Fruit fly (Drosophila melanogaster) whole organism, prepupa: ENCODE results near the gene SrpRalpha.

Source experiments
- CG10631 ChIP-seq: fragments of 200-800 bp; sonication (Bioruptor generic); optimal IDR thresholded peaks from 2 replicates; lab custom pipeline; 2016; ENCODE audit warnings: missing biosample characterization, missing genetic modification characterization
- CG11294 ChIP-seq: fragments of 200-800 bp; sonication (Bioruptor generic); IDR thresholded peaks from 2 replicates; pipeline ENCODE4 v1.3.6; 2022; ENCODE audit warnings: missing biosample characterization, missing genetic modification characterization
- CG11902 ChIP-seq: fragments of 200-800 bp; sonication (Bioruptor generic); optimal IDR thresholded peaks from 3 replicates; lab custom pipeline; 2016; ENCODE audit warnings: missing biosample characterization, missing genetic modification characterization
- CG15336 ChIP-seq: fragments of 200-800 bp; sonication (Bioruptor generic); IDR thresholded peaks from 2 replicates; pipeline ENCODE4 v1.3.6; 2022; ENCODE audit warnings: missing biosample characterization, missing genetic modification characterization
- CG1621 ChIP-seq: fragments of 200-800 bp; sonication (Bioruptor generic); optimal IDR thresholded peaks from 3 replicates; lab custom pipeline; 2018; ENCODE audit warnings: missing biosample characterization, mild to moderate bottlenecking, missing genetic modification characterization
- CG3032 ChIP-seq: fragments of 200-800 bp; optimal IDR thresholded peaks from 2 replicates; lab custom pipeline; 2019; ENCODE audit warnings: missing biosample characterization, mild to moderate bottlenecking, missing genetic modification characterization, moderate library complexity
- CG31627 ChIP-seq: fragments of 200-800 bp; sonication (Bioruptor generic); optimal IDR thresholded peaks from 3 replicates; lab custom pipeline; 2016; ENCODE audit warnings: missing biosample characterization, missing genetic modification characterization
- CG32006 ChIP-seq: fragments of 200-800 bp; sonication (Bioruptor generic); optimal IDR thresholded peaks from 3 replicates; lab custom pipeline; 2017; ENCODE audit warnings: missing biosample characterization, mild to moderate bottlenecking, missing genetic modification characterization
- CG34406 ChIP-seq: fragments of 200-800 bp; sonication (Bioruptor generic); optimal IDR thresholded peaks from 3 replicates; lab custom pipeline; 2016; ENCODE audit warnings: missing biosample characterization, missing genetic modification characterization
- CG3919 ChIP-seq: fragments of 200-800 bp; sonication (Bioruptor generic); optimal IDR thresholded peaks from 3 replicates; lab custom pipeline; 2016; ENCODE audit warnings: missing biosample characterization, missing genetic modification characterization
- CG4318 ChIP-seq: fragments of 200-800 bp; sonication (Bioruptor generic); optimal IDR thresholded peaks from 3 replicates; lab custom pipeline; 2017; ENCODE audit warnings: missing biosample characterization, mild to moderate bottlenecking, missing genetic modification characterization
- CG6163 ChIP-seq: fragments of 200-800 bp; sonication (Bioruptor generic); IDR thresholded peaks from 3 replicates; pipeline ENCODE4 v1.3.6; 2022; ENCODE audit warnings: missing biosample characterization, missing genetic modification characterization
- CG6808 ChIP-seq: fragments of 200-800 bp; sonication (Bioruptor generic); optimal IDR thresholded peaks from 3 replicates; lab custom pipeline; 2017; ENCODE audit warnings: missing biosample characterization, missing genetic modification characterization, mild to moderate bottlenecking, moderate library complexity, missing genetic modification reagents
- CG6854 ChIP-seq: fragments of 200-800 bp; sonication (Bioruptor generic); optimal IDR thresholded peaks from 2 replicates; lab custom pipeline; 2017; ENCODE audit warnings: missing biosample characterization, mild to moderate bottlenecking, missing genetic modification characterization
- CG7368 ChIP-seq: fragments of 200-800 bp; sonication (Bioruptor generic); optimal IDR thresholded peaks from 3 replicates; lab custom pipeline; 2016; ENCODE audit warnings: missing biosample characterization, missing genetic modification characterization
- CG8119 ChIP-seq: fragments of 200-800 bp; sonication (Bioruptor generic); IDR thresholded peaks from 3 replicates; pipeline ENCODE4 v1.3.6; 2022; ENCODE audit warnings: missing biosample characterization, missing genetic modification characterization
- Eip78C ChIP-seq: fragments of 200-800 bp; sonication (Bioruptor generic); peaks from one replicate; lab custom pipeline; 2016; ENCODE audit warnings: missing biosample characterization, missing genetic modification characterization
- Eip93F ChIP-seq: fragments of 200-800 bp; sonication (Bioruptor generic); optimal IDR thresholded peaks from 2 replicates; lab custom pipeline; 2016; ENCODE audit warnings: missing biosample characterization, mild to moderate bottlenecking, missing genetic modification characterization
- Ets21C ChIP-seq: fragments of 200-800 bp; sonication (Bioruptor generic); optimal IDR thresholded peaks from 3 replicates; lab custom pipeline; 2016; ENCODE audit warnings: missing biosample characterization, missing genetic modification characterization
- Ets96B ChIP-seq: fragments of 200-800 bp; optimal IDR thresholded peaks from 2 replicates; lab custom pipeline; 2019; ENCODE audit warnings: missing biosample characterization, mild to moderate bottlenecking, missing genetic modification characterization, moderate library complexity
- Gug ChIP-seq: fragments of 200-800 bp; sonication (Bioruptor generic); IDR thresholded peaks from 2 replicates; pipeline ENCODE4 v1.3.6; 2022; ENCODE audit warnings: missing biosample characterization, missing genetic modification characterization
- Hr39 ChIP-seq: fragments of 200-800 bp; sonication (Bioruptor generic); optimal IDR thresholded peaks from 2 replicates; lab custom pipeline; 2016; ENCODE audit warnings: missing biosample characterization, missing genetic modification characterization
- Hr4 ChIP-seq: fragments of 200-800 bp; sonication (Bioruptor generic); optimal IDR thresholded peaks from 3 replicates; lab custom pipeline; 2016; ENCODE audit warnings: missing biosample characterization, missing genetic modification characterization
- Lpt ChIP-seq: fragments of 200-800 bp; sonication (Bioruptor generic); optimal IDR thresholded peaks from 3 replicates; lab custom pipeline; 2016; ENCODE audit warnings: missing biosample characterization, missing genetic modification characterization
- Met ChIP-seq: fragments of 200-800 bp; sonication (Bioruptor generic); optimal IDR thresholded peaks from 3 replicates; lab custom pipeline; 2016; ENCODE audit warnings: missing biosample characterization, missing genetic modification characterization
- OdsH ChIP-seq: fragments of 200-800 bp; sonication (Bioruptor generic); optimal IDR thresholded peaks from 3 replicates; lab custom pipeline; 2016; ENCODE audit warnings: missing biosample characterization, missing genetic modification characterization
- Smox ChIP-seq: fragments of 200-800 bp; sonication (Bioruptor generic); optimal IDR thresholded peaks from 3 replicates; lab custom pipeline; 2016; ENCODE audit warnings: missing biosample characterization, missing genetic modification characterization
- Sox14 ChIP-seq: fragments of 200-800 bp; sonication (Bioruptor generic); optimal IDR thresholded peaks from 3 replicates; lab custom pipeline; 2016; ENCODE audit warnings: missing biosample characterization, missing genetic modification characterization
- Sox15 ChIP-seq: fragments of 200-800 bp; sonication (Bioruptor generic); optimal IDR thresholded peaks from 3 replicates; lab custom pipeline; 2016; ENCODE audit warnings: missing biosample characterization, missing genetic modification characterization
- achi ChIP-seq: fragments of 200-800 bp; sonication (Bioruptor generic); optimal IDR thresholded peaks from 3 replicates; lab custom pipeline; 2016; ENCODE audit warnings: missing biosample characterization, missing genetic modification characterization
- acj6 ChIP-seq: fragments of 200-800 bp; sonication (Bioruptor generic); optimal IDR thresholded peaks from 3 replicates; lab custom pipeline; 2016; ENCODE audit warnings: missing biosample characterization, missing genetic modification characterization
- cyc ChIP-seq: fragments of 200-800 bp; sonication (Bioruptor generic); optimal IDR thresholded peaks from 3 replicates; lab custom pipeline; 2016; ENCODE audit warnings: missing biosample characterization, missing genetic modification characterization
- eg ChIP-seq: fragments of 200-800 bp; sonication (Bioruptor generic); IDR thresholded peaks from 3 replicates; pipeline ENCODE4 v1.3.6; 2022; ENCODE audit warnings: missing biosample characterization, missing genetic modification characterization
- esn ChIP-seq: fragments of 200-800 bp; sonication (Bioruptor generic); optimal IDR thresholded peaks from 2 replicates; lab custom pipeline; 2016; ENCODE audit warnings: missing biosample characterization, mild to moderate bottlenecking, missing genetic modification characterization, moderate library complexity
- fd59A ChIP-seq: fragments of 200-800 bp; sonication (Bioruptor generic); optimal IDR thresholded peaks from 2 replicates; lab custom pipeline; 2017; ENCODE audit warnings: missing biosample characterization, mild to moderate bottlenecking, missing genetic modification characterization, missing genetic modification reagents
- fkh ChIP-seq: fragments of 200-800 bp; sonication (Bioruptor generic); optimal IDR thresholded peaks from 3 replicates; lab custom pipeline; 2017; ENCODE audit warnings: missing biosample characterization, mild to moderate bottlenecking, missing genetic modification characterization, moderate library complexity
- lz ChIP-seq: fragments of 200-800 bp; sonication (Bioruptor generic); optimal IDR thresholded peaks from 3 replicates; lab custom pipeline; 2016; ENCODE audit warnings: missing biosample characterization, missing genetic modification characterization
- pdm3 ChIP-seq: fragments of 200-800 bp; sonication (Bioruptor generic); optimal IDR thresholded peaks from 3 replicates; lab custom pipeline; 2016; ENCODE audit warnings: missing biosample characterization, missing genetic modification characterization
- salr ChIP-seq, 2 experiments: fragments of 200-800 bp; sonication (Bioruptor generic); optimal IDR thresholded peaks; 3 replicates each; lab custom pipeline; 2016 to 2018; ENCODE audit warnings: missing biosample characterization in 2 of 2, missing genetic modification characterization in 2 of 2, mild to moderate bottlenecking in 1 of 2
- svp ChIP-seq: fragments of 200-800 bp; sonication (Bioruptor generic); peaks from one replicate; lab custom pipeline; 2016; ENCODE audit warnings: missing biosample characterization, missing genetic modification characterization
- topi ChIP-seq: fragments of 200-800 bp; sonication (Bioruptor generic); optimal IDR thresholded peaks from 3 replicates; lab custom pipeline; 2016; ENCODE audit warnings: missing biosample characterization, missing genetic modification characterization
- vri ChIP-seq: fragments of 200-800 bp; sonication (Bioruptor generic); optimal IDR thresholded peaks from 3 replicates; lab custom pipeline; 2016; ENCODE audit warnings: missing biosample characterization, mild to moderate bottlenecking, missing genetic modification characterization

The SrpRalpha gene

dm6 chrX:11123561-11123960 lies 5.3 kb downstream of the SrpRalpha start:
- TF ChIP-seq eg: 0 out of 3 replicates have a peak, but pooled peaks have one; percentile 11
- peak; percentile 83 for TF ChIP-seq CG1621
- peak; percentile 13 for TF ChIP-seq fd59A (GFP tag; lab: Kevin White, UChicago)
- no peak for TF ChIP-seq CG31627
- no peak for TF ChIP-seq Eip93F (GFP tag; lab: Kevin White, UChicago)
- peak in 1 of 2 experiments; percentile 39 for TF ChIP-seq salr (GFP tag; optimal IDR thresholded peaks at IDR 0.05; lab: Kevin White, UChicago)
- peak; percentile 42; the same call in 1 of the 3 replicates for TF ChIP-seq CG6163 (GFP tag; lab: Robert Waterston, UW)

DNA sequence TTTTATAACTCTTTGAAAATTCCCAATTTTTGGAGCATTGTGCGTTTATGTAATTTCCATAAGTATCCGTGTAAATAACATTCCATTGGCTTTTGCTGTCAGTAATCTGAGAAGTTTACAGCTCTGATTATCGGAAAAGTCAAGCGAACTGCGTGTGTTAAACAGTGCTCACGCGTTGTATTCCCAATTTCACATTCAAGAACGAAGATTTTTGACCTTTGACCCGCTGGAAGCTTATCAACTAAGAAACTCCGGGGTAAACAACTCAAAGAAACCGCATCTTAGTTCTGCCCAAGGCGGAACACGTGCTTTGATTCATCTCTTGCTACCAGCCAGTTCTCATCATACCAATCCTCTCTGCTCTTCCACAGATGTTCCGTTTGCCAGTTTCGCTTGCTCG lies 19.2 kb downstream of the SrpRalpha start:
- peak; percentile 83 for TF ChIP-seq svp
- no peak for TF ChIP-seq eg
- TF ChIP-seq Hr4 (GFP tag; lab: Kevin White, UChicago): no peak

dm6 chrX:11108845-11109450 lies 19.9 kb downstream of the SrpRalpha start:
- TF ChIP-seq CG6163 (GFP tag; lab: Robert Waterston, UW) (peak; percentile 23; the same call in 1 of the 3 replicates), CG11902 (no peak), vri (peak; percentile 87), CG3032 (peak; percentile 22), Gug (GFP tag; lab: Robert Waterston, UW) (0 out of 2 replicates have a peak, but pooled peaks have one; percentile 18), eg (peak; percentile 75), CG15336 (peak; percentile 54), CG8119 (peak; percentile 52; the same call in 2 of the 3 replicates), Lpt (GFP tag; lab: Kevin White, UChicago) (no peak), esn (GFP tag; lab: Kevin White, UChicago) (no peak)

dm6 chrX:11108148-11108844 lies 20.6 kb downstream of the SrpRalpha start, which contains the start of gene Hsp60A:
Hsp60A (plus strand) TSS chrX:11108482.
- peak; percentile 15 for TF ChIP-seq cyc
- TF ChIP-seq Met: peak; percentile 54
- TF ChIP-seq Sox14 (GFP tag; lab: Kevin White, UChicago): peak; percentile 26
- no peak for TF ChIP-seq fkh (GFP tag; lab: Kevin White, UChicago)
- TF ChIP-seq Lpt (GFP tag; lab: Kevin White, UChicago): no peak
- TF ChIP-seq CG6854 (GFP tag; lab: Kevin White, UChicago): peak; percentile 34
- peak; percentile 78 for TF ChIP-seq Eip78C (GFP tag; lab: Kevin White, UChicago)
- TF ChIP-seq CG34406 (GFP tag; lab: Kevin White, UChicago): peak; percentile 18
- TF ChIP-seq Hr39: peak; percentile 35
- TF ChIP-seq CG15336: no peak
- peak; percentile 14 for TF ChIP-seq Sox15 (GFP tag; lab: Kevin White, UChicago)
- 0 out of 2 replicates have a peak, but pooled peaks have one; percentile 15 for TF ChIP-seq Gug (GFP tag; lab: Robert Waterston, UW)
- TF ChIP-seq OdsH (GFP tag; lab: Kevin White, UChicago): peak; percentile 53
- TF ChIP-seq salr (GFP tag; optimal IDR thresholded peaks at IDR 0.05; lab: Kevin White, UChicago): peak in 1 of 2 experiments; percentile 31
- peak; percentile 48 for TF ChIP-seq CG31627
- peak; percentile 45 for TF ChIP-seq Ets21C (GFP tag; lab: Kevin White, UChicago)
- TF ChIP-seq esn (GFP tag; lab: Kevin White, UChicago): peak; percentile 54
- TF ChIP-seq CG6808 (GFP tag; lab: Kevin White, UChicago): no peak
- peak; percentile 58 for TF ChIP-seq acj6 (GFP tag; lab: Kevin White, UChicago)
- peak; percentile 52 for TF ChIP-seq achi (GFP tag; lab: Kevin White, UChicago)
- peak; percentile 48 for TF ChIP-seq Eip93F (GFP tag; lab: Kevin White, UChicago)
- no peak for TF ChIP-seq CG8119
- TF ChIP-seq CG4318: peak; percentile 20
- TF ChIP-seq pdm3 (GFP tag; lab: Kevin White, UChicago): peak; percentile 64
- TF ChIP-seq vri: peak; percentile 97
- peak; percentile 42 for TF ChIP-seq CG3032
- TF ChIP-seq svp: peak; percentile 84
- 0 out of 3 replicates have a peak, but pooled peaks have one; percentile 27 for TF ChIP-seq CG6163 (GFP tag; lab: Robert Waterston, UW)
- peak; percentile 42 for TF ChIP-seq CG10631
- TF ChIP-seq CG11294 (GFP tag; lab: Robert Waterston, UW): no peak
- no peak for TF ChIP-seq CG7368 (GFP tag; lab: Kevin White, UChicago)
- TF ChIP-seq Hr4 (GFP tag; lab: Kevin White, UChicago): peak; percentile 31
- TF ChIP-seq topi: peak; percentile 35
- peak; percentile 45 for TF ChIP-seq lz (GFP tag; lab: Kevin White, UChicago)
- peak; percentile 53; the same call in 2 of the 3 replicates for TF ChIP-seq eg
- peak; percentile 46 for TF ChIP-seq CG3919
- peak; percentile 30 for TF ChIP-seq CG32006 (GFP tag; lab: Kevin White, UChicago)
- peak; percentile 50 for TF ChIP-seq Smox (GFP tag; lab: Kevin White, UChicago)
- peak; percentile 52 for TF ChIP-seq Ets96B (tag; lab: Kevin White, UChicago)
